Fruit fly (Drosophila melanogaster) whole organism, adult: ENCODE results near the gene nac.

ENCODE experiments used
- kay ChIP-seq: fragments of 200-800 bp; sonication (Bioruptor generic); peaks from one replicate; lab custom pipeline; 2016; ENCODE audit warnings: missing biosample characterization, missing genetic modification characterization, borderline replicate concordance
- ovo ChIP-seq: fragments of 200-800 bp; sonication (Bioruptor generic); optimal IDR thresholded peaks from 2 replicates; lab custom pipeline; 2016; ENCODE audit warnings: missing biosample characterization, missing genetic modification characterization
- toe ChIP-seq: fragments of 200-800 bp; sonication (Bioruptor generic); optimal IDR thresholded peaks from 2 replicates; lab custom pipeline; 2016; ENCODE audit warnings: missing biosample characterization, missing genetic modification characterization

DNA sequence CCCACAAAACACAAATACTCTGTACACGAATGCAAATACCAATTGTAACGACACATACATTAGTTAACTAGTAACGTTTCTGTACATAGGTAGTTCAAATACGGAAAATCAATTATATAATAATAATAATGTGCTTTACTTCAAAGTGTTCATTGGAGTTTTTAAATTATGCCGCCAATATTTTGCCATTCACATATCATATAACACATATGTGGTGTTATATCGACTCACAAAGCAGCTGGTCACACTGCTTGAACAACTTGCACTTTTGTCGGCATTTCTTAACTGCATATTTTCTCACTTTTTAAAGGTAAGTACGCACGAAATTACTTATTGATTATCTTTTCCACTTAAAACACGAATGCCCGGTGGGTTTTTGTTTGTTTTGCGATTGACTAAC lies 40.4 kb upstream of the nac start, which contains the start of gene DppIII:
- TF ChIP-seq toe (GFP tag; lab: Kevin White, UChicago), result no peak
- TF ChIP-seq ovo, result no peak
- TF ChIP-seq kay, result no peak
